Worm (Caenorhabditis elegans): ENCODE data around the gene hpo-30.

hpo-30 gene

ce11 chrV:12317894-12318553 is 7.9 kb upstream of the hpo-30 start, which contains the start of the genes R04F11.5 and R04F11.2 (continued):
- TF ChIP-seq nfya-1 (tag; optimal IDR thresholded peaks at IDR 0.05; ENCODE audit: borderline replicate concordance, insufficient read depth) = no peak
- no peak for TF ChIP-seq let-607 (tag; optimal IDR thresholded peaks at IDR 0.05)
- no peak for TF ChIP-seq mxl-1 (tag; optimal IDR thresholded peaks at IDR 0.05)
- TF ChIP-seq ztf-25 (GFP tag; IDR thresholded peaks at IDR 0.05) = no peak
- no peak for TF ChIP-seq B0035.1 (tag; optimal IDR thresholded peaks at IDR 0.05)
- TF ChIP-seq C06A6.2 (GFP tag; conservative IDR thresholded peaks at IDR 0.05) = no peak
- TF ChIP-seq lsy-27 (tag; optimal IDR thresholded peaks at IDR 0.05; ENCODE audit: borderline replicate concordance, insufficient read depth) = peak; percentile 32
- TF ChIP-seq ztf-18 (tag; optimal IDR thresholded peaks at IDR 0.05) = peak; percentile 83
- TF ChIP-seq xnd-1 (tag; optimal IDR thresholded peaks at IDR 0.05) = peak; percentile 40
- no peak for TF ChIP-seq sea-2 (GFP tag; IDR thresholded peaks at IDR 0.05)
- TF ChIP-seq snpc-1.1 (tag; optimal IDR thresholded peaks at IDR 0.05; ENCODE audit: insufficient read depth) = peak; percentile 9
- peak; percentile 83 for TF ChIP-seq snpc-1.3 (tag; optimal IDR thresholded peaks at IDR 0.05; ENCODE audit: insufficient read depth)
- TF ChIP-seq hlh-26 (GFP tag; conservative IDR thresholded peaks at IDR 0.05) = no peak
- no peak for TF ChIP-seq mes-4 (tag; optimal IDR thresholded peaks at IDR 0.05)
- no peak for TF ChIP-seq nhr-90 (tag; optimal IDR thresholded peaks at IDR 0.05)
- peak; percentile 47; the same call in 1 of the 2 replicates for TF ChIP-seq pbrm-1 (GFP tag; IDR thresholded peaks at IDR 0.05)
- no peak for TF ChIP-seq F57A8.1 (GFP tag; optimal IDR thresholded peaks at IDR 0.05)
- TF ChIP-seq hmg-1.2 (GFP tag; IDR thresholded peaks at IDR 0.05) = peak; percentile 58
- TF ChIP-seq dox-1 (GFP tag; IDR thresholded peaks at IDR 0.05) = peak; percentile 79
- TF ChIP-seq nhr-179 (tag; optimal IDR thresholded peaks at IDR 0.05) = no peak
- TF ChIP-seq snpc-3.4 (tag; optimal IDR thresholded peaks at IDR 0.05) = peak; percentile 67
- TF ChIP-seq Y53F4B.3 (GFP tag; IDR thresholded peaks at IDR 0.05) = no peak
- TF ChIP-seq efl-1 (GFP tag; optimal IDR thresholded peaks at IDR 0.05) = peak; percentile 82
- TF ChIP-seq madf-8 (GFP tag; conservative IDR thresholded peaks at IDR 0.05) = peak; percentile 67
- TF ChIP-seq dpff-1 (tag; optimal IDR thresholded peaks at IDR 0.05) = no peak
- no peak for TF ChIP-seq ztf-6 (GFP tag; IDR thresholded peaks at IDR 0.05)
- peak; percentile 66 for TF ChIP-seq F23B12.7 (tag; optimal IDR thresholded peaks at IDR 0.05; ENCODE audit: insufficient read depth)
- TF ChIP-seq T26A5.8 (tag; optimal IDR thresholded peaks at IDR 0.05) = no peak
- TF ChIP-seq Y95B8A.8 (GFP tag; IDR thresholded peaks at IDR 0.05) = peak; percentile 79
- TF ChIP-seq mel-28 (tag; optimal IDR thresholded peaks at IDR 0.05; ENCODE audit: borderline replicate concordance) = no peak
- 0 out of 2 replicates have a peak, but pooled peaks have one; percentile 60 for TF ChIP-seq madf-3 (GFP tag; IDR thresholded peaks at IDR 0.05)
- TF ChIP-seq ceh-58 (GFP tag; IDR thresholded peaks at IDR 0.05) = no peak
- no peak for TF ChIP-seq him-1 (tag; optimal IDR thresholded peaks at IDR 0.05)
- peak; percentile 72 for TF ChIP-seq dpl-1 (GFP tag; optimal IDR thresholded peaks at IDR 0.05)
- no peak for TF ChIP-seq pha-4 (tag; optimal IDR thresholded peaks at IDR 0.05)
- no peak for TF ChIP-seq zfh-2 (GFP tag; conservative IDR thresholded peaks at IDR 0.05)
- TF ChIP-seq attf-6 (GFP tag; IDR thresholded peaks at IDR 0.05) = no peak
- peak; percentile 10 to 81 (median 15) for TF ChIP-seq lin-35 (GFP tag; optimal IDR thresholded peaks at IDR 0.05)
- TF ChIP-seq nfyb-1 (GFP tag; IDR thresholded peaks at IDR 0.05) = peak; percentile 36; the same call in 1 of the 2 replicates
- TF ChIP-seq D2030.7 (GFP tag; IDR thresholded peaks at IDR 0.05) = peak; percentile 58
- TF ChIP-seq atf-7 (tag; optimal IDR thresholded peaks at IDR 0.05) = no peak
